1 fruit fly cellular context compared by ENCODE assay signal in genomic region chr2L:8825222-8825869, dm6.
TF ChIP-seq lines count a peak whose summit lies in the region.

Gene SoxN (plus strand): TSS chr2L:8825645.

TF ChIP-seq in whole organism, embryonic, 481 proteins besides CTCF, POLR2A, EP300 and RAD21 (continued from another document):
- TF ChIP-seq sens (GFP tag; lab: Kevin White, UChicago) (peak; percentile 87), CG14014 (GFP tag; IDR thresholded peaks at IDR 0.05; lab: Robert Waterston, UW) (no peak), ap (GFP tag; IDR thresholded peaks at IDR 0.05; lab: Robert Waterston, UW) (no peak), Nf-YB (GFP tag; optimal IDR thresholded peaks at IDR 0.05; lab: Kevin White, UChicago) (peak; percentile 100), Kr (GFP tag; optimal IDR thresholded peaks at IDR 0.05; lab: Kevin White, UChicago) (no peak), CG11696 (GFP tag; IDR thresholded peaks at IDR 0.05; lab: Robert Waterston, UW) (no peak), CG34224 (GFP tag; IDR thresholded peaks at IDR 0.05; lab: Robert Waterston, UW; ENCODE audit: partially characterized antibody) (peak; percentile 62), BEAF-32 (GFP tag; optimal IDR thresholded peaks at IDR 0.05; lab: Kevin White, UChicago) (no peak), mld (GFP tag; IDR thresholded peaks at IDR 0.05; lab: Robert Waterston, UW; ENCODE audit: partially characterized antibody) (no peak), bsh (GFP tag; optimal IDR thresholded peaks at IDR 0.05; lab: Kevin White, UChicago) (no peak), CG11085 (GFP tag; IDR thresholded peaks at IDR 0.05; lab: Robert Waterston, UW) (no peak; the same call in 1 of the 2 replicates), crol (GFP tag; IDR thresholded peaks at IDR 0.05; lab: Robert Waterston, UW) (0 out of 2 replicates have a peak, but pooled peaks have one; percentile 23), tin (GFP tag; optimal IDR thresholded peaks at IDR 0.05; lab: Kevin White, UChicago) (no peak), inv (GFP tag; IDR thresholded peaks at IDR 0.05; lab: Robert Waterston, UW; ENCODE audit: partially characterized antibody) (peak; percentile 25; the same call in 1 of the 2 replicates), disco-r (GFP tag; optimal IDR thresholded peaks at IDR 0.05; lab: Kevin White, UChicago) (no peak), CG6791 (GFP tag; IDR thresholded peaks at IDR 0.05; lab: Robert Waterston, UW; ENCODE audit: partially characterized antibody) (peak; percentile 46; the same call in 1 of the 3 replicates), CG7963 (GFP tag; IDR thresholded peaks at IDR 0.05; lab: Robert Waterston, UW; ENCODE audit: partially characterized antibody) (0 out of 3 replicates have a peak, but pooled peaks have one; percentile 23), Bteb2 (GFP tag; optimal IDR thresholded peaks at IDR 0.05; lab: Kevin White, UChicago) (no peak), PHDP (tag; optimal IDR thresholded peaks at IDR 0.05; lab: Kevin White, UChicago) (no peak), CG5245 (GFP tag; optimal IDR thresholded peaks at IDR 0.05; lab: Kevin White, UChicago) (no peak), corto (GFP tag; optimal IDR thresholded peaks at IDR 0.05; lab: Kevin White, UChicago) (no peak), sisA (GFP tag; IDR thresholded peaks at IDR 0.05; lab: Robert Waterston, UW) (no peak), CG3281 (GFP tag; optimal IDR thresholded peaks at IDR 0.05; lab: Kevin White, UChicago) (peak; percentile 16), phol (tag; optimal IDR thresholded peaks at IDR 0.05; lab: Kevin White, UChicago) (peak; percentile 52), CG15073 (GFP tag; optimal IDR thresholded peaks at IDR 0.05; lab: Kevin White, UChicago) (no peak), CG8388 (GFP tag; optimal IDR thresholded peaks at IDR 0.05; lab: Kevin White, UChicago) (no peak), CG12155 (GFP tag; optimal IDR thresholded peaks at IDR 0.05; lab: Kevin White, UChicago) (no peak), Trl (optimal IDR thresholded peaks at IDR 0.05; lab: Kevin White, UChicago) (peak in 1 of 2 experiments; percentile 18), Trl (GFP tag; optimal IDR thresholded peaks at IDR 0.05; lab: Kevin White, UChicago) (peak; percentile 19)
TF ChIP-seq in whole organism, embryonic: peak in this region for 122.
